Worm (Caenorhabditis elegans) whole organism, L4 larva: ENCODE measurements around the gene ufd-3.
A peak's percentile ranks its signal among the peaks of the same experiment; 100 is the strongest.

Experiments used
- T20F7.1 ChIP-seq: fragments of 200-800 bp; sonication (Bioruptor generic); optimal IDR thresholded peaks from 2 replicates; lab custom pipeline; 2018; ENCODE audit warnings: mild to moderate bottlenecking, missing genetic modification characterization, missing compliant biosample characterization
- Y48G9A.11 ChIP-seq: fragments of 200-800 bp; sonication (Bioruptor generic); IDR thresholded peaks from 2 replicates; pipeline ENCODE4 v1.3.6; 2022; ENCODE audit warnings: missing genetic modification reagents, missing genetic modification characterization, missing compliant biosample characterization
- Y5F2A.4 ChIP-seq: fragments of 200-800 bp; sonication (Bioruptor generic); optimal IDR thresholded peaks from 2 replicates; lab custom pipeline; 2018; ENCODE audit warnings: mild to moderate bottlenecking, missing genetic modification characterization, missing compliant biosample characterization
- Y75B8A.6 ChIP-seq: fragments of 200-800 bp; sonication (Bioruptor generic); IDR thresholded peaks from 2 replicates; pipeline ENCODE4 v1.3.6; 2022; ENCODE audit warnings: missing genetic modification reagents, missing genetic modification characterization, missing compliant biosample characterization
- aha-1 ChIP-seq: fragments of 150-350 bp; peaks from one replicate; lab custom pipeline; 2014; ENCODE audit warnings: missing biosample characterization, missing genetic modification characterization
- aly-2 ChIP-seq: sonication (generic microtip); optimal IDR thresholded peaks from 2 replicates; lab custom pipeline; 2018; ENCODE audit warnings: missing biosample characterization, missing genetic modification characterization
- ceh-20 ChIP-seq: fragments of 200-800 bp; sonication (Bioruptor generic); IDR thresholded peaks from 2 replicates; pipeline ENCODE4 v1.3.6; 2022; ENCODE audit warnings: missing genetic modification reagents, missing genetic modification characterization, missing compliant biosample characterization
- ceh-28 ChIP-seq: fragments of 150-350 bp; optimal IDR thresholded peaks from 2 replicates; lab custom pipeline; 2014; ENCODE audit warnings: missing biosample characterization, missing genetic modification reagents, missing genetic modification characterization
- ceh-82 ChIP-seq: sonication (generic microtip); optimal IDR thresholded peaks from 2 replicates; lab custom pipeline; 2017; ENCODE audit warnings: missing biosample characterization, missing genetic modification characterization
- cey-2 ChIP-seq: sonication (generic microtip); optimal IDR thresholded peaks from 3 replicates; lab custom pipeline; 2017; ENCODE audit warnings: missing genetic modification characterization, mild to moderate bottlenecking, missing compliant biosample characterization, antibody characterized with exemption, borderline replicate concordance; ENCODE audit not compliant: insufficient read depth
- daf-16 ChIP-seq, 3 experiments: sonication (generic microtip); optimal IDR thresholded peaks; 2 replicates each; lab custom pipeline; 2016 to 2017; ENCODE audit warnings: missing genetic modification characterization in 3 of 3, missing genetic modification reagents in 3 of 3, mild to moderate bottlenecking in 2 of 3, missing compliant biosample characterization in 2 of 3, missing biosample characterization in 1 of 3, moderate library complexity in 1 of 3
- daf-19 ChIP-seq: fragments of 200-800 bp; sonication (Bioruptor generic); conservative IDR thresholded peaks from 2 replicates; pipeline ENCODE4 v1.3.6; 2022; ENCODE audit warnings: missing genetic modification characterization, missing compliant biosample characterization
- dmd-9 ChIP-seq: fragments of 200-800 bp; sonication (Bioruptor generic); IDR thresholded peaks from 2 replicates; pipeline ENCODE4 v1.3.6; 2022; ENCODE audit warnings: missing genetic modification reagents, missing genetic modification characterization, missing compliant biosample characterization
- hif-1 ChIP-seq, 2 experiments: sonication (generic microtip); optimal IDR thresholded peaks; 2 replicates each; lab custom pipeline; 2016 to 2017; ENCODE audit warnings: missing compliant biosample characterization in 2 of 2, missing genetic modification characterization in 2 of 2, missing genetic modification reagents in 2 of 2, missing genotype in 2 of 2, mild to moderate bottlenecking in 1 of 2
- hlh-30 ChIP-seq: sonication (generic microtip); optimal IDR thresholded peaks from 2 replicates; lab custom pipeline; 2017; ENCODE audit warnings: antibody characterized with exemption, mild to moderate bottlenecking, missing genetic modification characterization, missing compliant biosample characterization; ENCODE audit not compliant: insufficient read depth
- lim-7 ChIP-seq: fragments of 200-800 bp; sonication (Bioruptor generic); IDR thresholded peaks from 2 replicates; pipeline ENCODE4 v1.3.6; 2022; ENCODE audit warnings: missing genetic modification characterization, missing compliant biosample characterization
- lin-1 ChIP-seq: fragments of 200-800 bp; sonication (Bioruptor generic); IDR thresholded peaks from 2 replicates; pipeline ENCODE4 v1.3.6; 2022; ENCODE audit warnings: missing genetic modification reagents, missing genetic modification characterization, missing compliant biosample characterization
- lin-29 ChIP-seq: fragments of 200-800 bp; sonication (Bioruptor generic); IDR thresholded peaks from 2 replicates; pipeline ENCODE4 v1.3.6; 2022; ENCODE audit warnings: missing genetic modification reagents, missing genetic modification characterization, missing compliant biosample characterization
- lin-39 ChIP-seq: fragments of 150-350 bp; optimal IDR thresholded peaks from 2 replicates; lab custom pipeline; 2014; ENCODE audit warnings: missing biosample characterization, missing genetic modification reagents, missing genetic modification characterization
- lir-3 ChIP-seq: sonication (generic microtip); optimal IDR thresholded peaks from 2 replicates; lab custom pipeline; 2016; ENCODE audit warnings: mild to moderate bottlenecking, missing genetic modification characterization, missing compliant biosample characterization
- lsy-2 ChIP-seq, 2 experiments: fragments of 150-350 bp in 1 of 2; sonication (generic microtip) in 1 of 2; optimal IDR thresholded peaks; 2 replicates each; lab custom pipeline; 2014 to 2017; ENCODE audit warnings: missing biosample characterization in 2 of 2, missing genetic modification characterization in 2 of 2
- madf-9 ChIP-seq: fragments of 200-800 bp; sonication (Bioruptor generic); conservative IDR thresholded peaks from 2 replicates; pipeline ENCODE4 v1.3.6; 2022; ENCODE audit warnings: missing genetic modification reagents, missing genetic modification characterization, missing compliant biosample characterization
- mdt-29 ChIP-seq: fragments of 200-800 bp; sonication (Bioruptor generic); IDR thresholded peaks from 2 replicates; pipeline ENCODE4 v1.3.6; 2022; ENCODE audit warnings: missing genetic modification reagents, missing genetic modification characterization, missing compliant biosample characterization
- nhr-102 ChIP-seq: sonication (generic microtip); optimal IDR thresholded peaks from 2 replicates; lab custom pipeline; 2016; ENCODE audit warnings: mild to moderate bottlenecking, missing genetic modification characterization, moderate library complexity, missing compliant biosample characterization
- nhr-111 ChIP-seq: fragments of 200-800 bp; sonication (Bioruptor generic); optimal IDR thresholded peaks from 2 replicates; lab custom pipeline; 2018; ENCODE audit warnings: mild to moderate bottlenecking, missing genetic modification characterization, missing compliant biosample characterization
- nhr-42 ChIP-seq: fragments of 200-800 bp; sonication (Bioruptor generic); IDR thresholded peaks from 2 replicates; pipeline ENCODE4 v1.3.6; 2022; ENCODE audit warnings: missing genetic modification characterization, missing compliant biosample characterization
- nhr-77 ChIP-seq: fragments of 150-350 bp; optimal IDR thresholded peaks from 2 replicates; lab custom pipeline; 2014; ENCODE audit warnings: missing biosample characterization, missing genetic modification characterization
- pha-4 ChIP-seq, 2 experiments: fragments of 150-350 bp in 1 of 2; fragments of 200-800 bp in 1 of 2; sonication (Bioruptor generic) in 1 of 2; IDR thresholded peaks in 1 of 2; optimal IDR thresholded peaks in 1 of 2; 2 replicates each; pipeline versions ENCODE4 v1.3.6 to Lab custom; 2014 to 2022; ENCODE audit warnings: missing genetic modification characterization in 2 of 2, missing genetic modification reagents in 2 of 2, missing biosample characterization in 1 of 2, missing compliant biosample characterization in 1 of 2
- pqm-1 ChIP-seq: sonication (generic microtip); optimal IDR thresholded peaks from 2 replicates; lab custom pipeline; 2017; ENCODE audit warnings: missing biosample characterization, missing genetic modification characterization
- saeg-2 ChIP-seq: fragments of 200-800 bp; sonication (Bioruptor generic); IDR thresholded peaks from 2 replicates; pipeline ENCODE4 v1.3.6; 2022; ENCODE audit warnings: missing genetic modification reagents, missing genetic modification characterization, missing compliant biosample characterization
- skn-1 ChIP-seq: fragments of 150-350 bp; optimal IDR thresholded peaks from 2 replicates; lab custom pipeline; 2014; ENCODE audit warnings: missing biosample characterization, missing genetic modification characterization
- unc-62 ChIP-seq, 3 experiments: fragments of 150-350 bp in 1 of 3; sonication (generic microtip); optimal IDR thresholded peaks in 2 of 3; peaks in 1 of 3; 1 replicate in 1 of 3; 2 replicates in 2 of 3; lab custom pipeline; 2014 to 2017; ENCODE audit warnings: missing biosample characterization in 3 of 3, missing genetic modification characterization in 3 of 3, missing genetic modification reagents in 3 of 3, missing genotype in 1 of 3
- vab-7 ChIP-seq: fragments of 200-800 bp; sonication (Bioruptor generic); IDR thresholded peaks from 2 replicates; pipeline ENCODE4 v1.3.6; 2022; ENCODE audit warnings: missing genetic modification reagents, missing genetic modification characterization, missing compliant biosample characterization

Gene ufd-3

DNA sequence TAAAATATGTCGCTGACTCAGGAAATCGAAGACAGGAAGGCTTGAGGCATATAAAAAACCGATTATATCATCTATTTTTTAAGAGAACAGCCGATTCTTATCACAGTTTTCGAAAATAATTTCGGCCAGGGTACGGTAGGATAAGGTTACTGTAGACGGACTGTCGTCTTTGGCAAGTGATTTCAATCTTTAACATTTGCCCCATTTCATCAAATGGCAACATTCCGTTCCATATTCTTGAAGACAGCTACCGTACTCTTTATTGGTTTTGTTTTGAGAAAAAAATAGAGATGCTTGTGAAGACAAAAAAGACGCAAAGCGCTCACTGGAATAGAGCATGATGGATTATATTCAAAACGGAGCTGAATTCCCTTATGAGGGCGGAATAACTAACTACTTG lies 41.8 kb upstream of the ufd-3 start:
- no peak for TF ChIP-seq hlh-30 (tag; lab: Kevin White, UChicago)
- no peak for TF ChIP-seq daf-19 (GFP tag; lab: Robert Waterston, UW)
- TF ChIP-seq aha-1 (tag; lab: Kevin White, UChicago): peak; percentile 91
- TF ChIP-seq lim-7: no peak
- no peak for TF ChIP-seq lsy-2 (tag; optimal IDR thresholded peaks at IDR 0.05; lab: Kevin White, UChicago)
- TF ChIP-seq dmd-9 (GFP tag; lab: Robert Waterston, UW): no peak

DNA sequence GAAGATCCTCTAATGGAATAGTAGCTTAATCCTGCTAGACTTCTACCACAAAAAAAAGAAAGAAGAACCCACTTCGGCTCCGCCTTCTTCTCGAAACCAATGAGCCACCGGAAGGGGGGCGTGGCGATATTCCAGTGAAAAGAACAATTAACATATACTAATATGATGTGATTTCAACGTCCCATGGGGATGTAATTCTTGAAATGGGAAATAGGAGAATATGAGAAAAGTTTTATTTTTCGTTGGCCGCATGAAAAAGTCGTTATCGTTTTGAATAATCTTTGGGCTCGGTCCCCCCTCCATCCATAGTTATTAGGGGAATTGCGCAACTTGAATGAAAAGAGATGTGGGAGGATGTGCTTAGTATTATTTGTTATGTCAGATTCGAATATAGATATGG lies 40.3 kb upstream of the ufd-3 start, which contains the start of gene unc-4:
unc-4 (minus strand) TSS at position 101 of the 400 bp plus-strand sequence.
- TF ChIP-seq lin-29 (no peak), T20F7.1 (GFP tag; lab: Kevin White, UChicago) (no peak), nhr-111 (GFP tag; lab: Kevin White, UChicago) (no peak), nhr-42 (no peak), aly-2 (tag; lab: Kevin White, UChicago) (no peak), mdt-29 (GFP tag; lab: Robert Waterston, UW) (no peak), cey-2 (tag; lab: Kevin White, UChicago) (no peak), skn-1 (tag; lab: Kevin White, UChicago) (no peak), Y5F2A.4 (GFP tag; lab: Kevin White, UChicago) (no peak), vab-7 (no peak), lin-1 (no peak)

- TF ChIP-seq unc-62 (GFP tag; optimal IDR thresholded peaks at IDR 0.05 in 1 of 2; lab: Kevin White, UChicago): peak in 1 of 2 experiments; percentile 97
- TF ChIP-seq unc-62 (tag; optimal IDR thresholded peaks at IDR 0.05; lab: Kevin White, UChicago): no peak
- no peak for TF ChIP-seq Y75B8A.6
- TF ChIP-seq saeg-2: no peak
- no peak for TF ChIP-seq pha-4 (GFP tag; IDR thresholded peaks at IDR 0.05; lab: Robert Waterston, UW)
- no peak for TF ChIP-seq pha-4 (tag; optimal IDR thresholded peaks at IDR 0.05; lab: Kevin White, UChicago)
Observed at ce11 chrII:9904459-9904858, 36.1 kb upstream of the ufd-3 start.

ce11 chrII:9914999-9915398 lies 25.6 kb upstream of the ufd-3 start, which contains the start of gene F26C11.3:
Gene F26C11.3, minus strand, starts transcription at chrII:9915099.
- no peak for TF ChIP-seq nhr-111 (GFP tag; lab: Kevin White, UChicago)
- no peak for TF ChIP-seq pqm-1
- TF ChIP-seq hif-1 (tag; optimal IDR thresholded peaks at IDR 0.05; lab: Kevin White, UChicago): no peak
- TF ChIP-seq ceh-82 (tag; lab: Kevin White, UChicago): no peak
- TF ChIP-seq lin-39: no peak
- no peak for TF ChIP-seq nhr-77 (tag; lab: Kevin White, UChicago)
- no peak for TF ChIP-seq Y48G9A.11 (GFP tag; lab: Robert Waterston, UW)
- no peak for TF ChIP-seq ceh-20

- TF ChIP-seq nhr-102 (no peak), ceh-28 (tag; lab: Kevin White, UChicago) (no peak), madf-9 (no peak), cey-2 (tag; lab: Kevin White, UChicago) (no peak), daf-16 (GFP tag; optimal IDR thresholded peaks at IDR 0.05; lab: Kevin White, UChicago) (no peak), daf-16 (tag; optimal IDR thresholded peaks at IDR 0.05; lab: Kevin White, UChicago) (no peak), lir-3 (tag; lab: Kevin White, UChicago) (no peak)
- TF ChIP-seq, all 104 proteins: peak for 0
Observed at ce11 chrII:9916177-9916576, 24.4 kb upstream of the ufd-3 start, which contains the start of gene F26C11.4. Gene F26C11.4, minus strand, starts transcription at chrII:9916277.
